Worm (Caenorhabditis elegans) whole organism, mixed stage, embryonic: ENCODE results near the gene E01G4.3.

Experiments
- M03D4.4 ChIP-seq: sonication (generic microtip); optimal IDR thresholded peaks from 2 replicates; lab custom pipeline; 2017; ENCODE audit warnings: mild to moderate bottlenecking, missing genetic modification characterization, missing compliant biosample characterization
- bed-3 ChIP-seq: fragments of 200-800 bp; sonication (Bioruptor generic); optimal IDR thresholded peaks from 3 replicates; lab custom pipeline; 2018; ENCODE audit warnings: mild to moderate bottlenecking, missing genetic modification characterization, moderate library complexity, missing compliant biosample characterization
- blmp-1 ChIP-seq: fragments of 150-350 bp; optimal IDR thresholded peaks from 2 replicates; lab custom pipeline; 2014; ENCODE audit warnings: missing biosample characterization, missing genetic modification characterization
- ceh-39 ChIP-seq: fragments of 150-350 bp; optimal IDR thresholded peaks from 2 replicates; lab custom pipeline; 2014; ENCODE audit warnings: missing biosample characterization, missing genetic modification characterization
- ceh-43 ChIP-seq: fragments of 200-800 bp; sonication (Bioruptor generic); optimal IDR thresholded peaks from 2 replicates; lab custom pipeline; 2018; ENCODE audit warnings: mild to moderate bottlenecking, missing genetic modification characterization, moderate library complexity, missing compliant biosample characterization
- ceh-83 ChIP-seq: fragments of 200-800 bp; sonication (Bioruptor generic); optimal IDR thresholded peaks from 2 replicates; lab custom pipeline; 2018; ENCODE audit warnings: mild to moderate bottlenecking, missing genetic modification characterization, missing compliant biosample characterization
- ces-1 ChIP-seq: fragments of 150-350 bp; optimal IDR thresholded peaks from 2 replicates; lab custom pipeline; 2014; ENCODE audit warnings: missing biosample characterization, missing genetic modification reagents, missing genetic modification characterization
- cnd-1 ChIP-seq: fragments of 200-800 bp; sonication (Bioruptor generic); optimal IDR thresholded peaks from 2 replicates; lab custom pipeline; 2018; ENCODE audit warnings: mild to moderate bottlenecking, missing genetic modification characterization, missing compliant biosample characterization
- drap-1 ChIP-seq: fragments of 200-800 bp; sonication (Bioruptor generic); optimal IDR thresholded peaks from 3 replicates; lab custom pipeline; 2018; ENCODE audit warnings: mild to moderate bottlenecking, missing genetic modification characterization, missing compliant biosample characterization
- elt-1 ChIP-seq: sonication (generic microtip); optimal IDR thresholded peaks from 2 replicates; lab custom pipeline; 2017; ENCODE audit warnings: missing genetic modification characterization, mild to moderate bottlenecking, missing compliant biosample characterization, antibody characterized with exemption, moderate library complexity, borderline replicate concordance; ENCODE audit not compliant: insufficient read depth
- elt-3 ChIP-seq: fragments of 150-350 bp; optimal IDR thresholded peaks from 2 replicates; lab custom pipeline; 2014; ENCODE audit warnings: missing biosample characterization, missing genetic modification characterization
- flh-1 ChIP-seq: fragments of 200-800 bp; sonication (Bioruptor generic); optimal IDR thresholded peaks from 2 replicates; lab custom pipeline; 2018; ENCODE audit warnings: mild to moderate bottlenecking, missing genetic modification characterization, moderate library complexity, missing compliant biosample characterization
- ham-2 ChIP-seq: fragments of 200-800 bp; sonication (Bioruptor generic); optimal IDR thresholded peaks from 2 replicates; lab custom pipeline; 2018; ENCODE audit warnings: mild to moderate bottlenecking, missing genetic modification characterization, missing compliant biosample characterization
- hlh-1 ChIP-seq: fragments of 150-350 bp; optimal IDR thresholded peaks from 2 replicates; lab custom pipeline; 2014; ENCODE audit warnings: missing biosample characterization, missing genetic modification reagents, missing genetic modification characterization
- lin-13 ChIP-seq: fragments of 150-350 bp; optimal IDR thresholded peaks from 2 replicates; lab custom pipeline; 2014; ENCODE audit warnings: missing biosample characterization, missing genetic modification characterization
- lin-32 ChIP-seq: fragments of 200-800 bp; sonication (Bioruptor generic); optimal IDR thresholded peaks from 2 replicates; lab custom pipeline; 2018; ENCODE audit warnings: mild to moderate bottlenecking, missing genetic modification characterization, missing compliant biosample characterization
- lsy-2 ChIP-seq: fragments of 150-350 bp; optimal IDR thresholded peaks from 2 replicates; lab custom pipeline; 2014; ENCODE audit warnings: missing biosample characterization, missing genetic modification characterization
- mab-5 ChIP-seq: fragments of 150-350 bp; optimal IDR thresholded peaks from 2 replicates; lab custom pipeline; 2014; ENCODE audit warnings: missing biosample characterization, missing genetic modification characterization
- mep-1 ChIP-seq: fragments of 150-350 bp; optimal IDR thresholded peaks from 2 replicates; lab custom pipeline; 2017; ENCODE audit warnings: missing biosample characterization, missing genetic modification reagents, missing genetic modification characterization, inconsistent platforms
- mls-2 ChIP-seq: sonication (generic microtip); optimal IDR thresholded peaks from 2 replicates; lab custom pipeline; 2016; ENCODE audit warnings: mild to moderate bottlenecking, missing genetic modification characterization, moderate library complexity, missing compliant biosample characterization
- nhr-12 ChIP-seq: fragments of 150-350 bp; optimal IDR thresholded peaks from 2 replicates; lab custom pipeline; 2014; ENCODE audit warnings: missing biosample characterization, missing genetic modification characterization
- nhr-2 ChIP-seq: fragments of 150-350 bp; optimal IDR thresholded peaks from 2 replicates; lab custom pipeline; 2014; ENCODE audit warnings: missing biosample characterization, missing genetic modification characterization
- nhr-237 ChIP-seq: fragments of 150-350 bp; optimal IDR thresholded peaks from 2 replicates; lab custom pipeline; 2014; ENCODE audit warnings: missing biosample characterization, missing genetic modification characterization
- nhr-28 ChIP-seq: fragments of 150-350 bp; optimal IDR thresholded peaks from 2 replicates; lab custom pipeline; 2014; ENCODE audit warnings: missing biosample characterization, missing genetic modification characterization
- nhr-76 ChIP-seq: sonication (generic microtip); optimal IDR thresholded peaks from 2 replicates; lab custom pipeline; 2017; ENCODE audit warnings: missing biosample characterization, missing genetic modification characterization
- pha-4 ChIP-seq: fragments of 150-350 bp; optimal IDR thresholded peaks from 2 replicates; lab custom pipeline; 2018; ENCODE audit warnings: missing biosample characterization, missing genetic modification reagents, missing genetic modification characterization
- sem-2 ChIP-seq: fragments of 200-800 bp; sonication (Bioruptor generic); optimal IDR thresholded peaks from 2 replicates; lab custom pipeline; 2018; ENCODE audit warnings: mild to moderate bottlenecking, missing genetic modification characterization, missing compliant biosample characterization
- snpc-4 ChIP-seq: fragments of 150-350 bp; optimal IDR thresholded peaks from 2 replicates; lab custom pipeline; 2014; ENCODE audit warnings: missing biosample characterization, missing genetic modification characterization
- sptf-1 ChIP-seq: sonication (generic microtip); optimal IDR thresholded peaks from 2 replicates; lab custom pipeline; 2017; ENCODE audit warnings: mild to moderate bottlenecking, missing genetic modification characterization, moderate library complexity, missing compliant biosample characterization
- tbx-8 ChIP-seq: fragments of 200-800 bp; sonication (Bioruptor generic); optimal IDR thresholded peaks from 2 replicates; lab custom pipeline; 2018; ENCODE audit warnings: mild to moderate bottlenecking, missing genetic modification characterization, moderate library complexity, missing compliant biosample characterization
- unc-120 ChIP-seq: sonication (generic microtip); optimal IDR thresholded peaks from 2 replicates; lab custom pipeline; 2017; ENCODE audit warnings: missing genetic modification characterization, missing compliant biosample characterization; ENCODE audit not compliant: poor library complexity, severe bottlenecking
- unc-39 ChIP-seq: fragments of 150-350 bp; optimal IDR thresholded peaks from 2 replicates; lab custom pipeline; 2014; ENCODE audit warnings: missing biosample characterization, missing genetic modification characterization
- unc-62 ChIP-seq: fragments of 150-350 bp; optimal IDR thresholded peaks from 2 replicates; lab custom pipeline; 2014; ENCODE audit warnings: missing biosample characterization, missing genetic modification reagents, missing genetic modification characterization
- zip-8 ChIP-seq: fragments of 150-350 bp; optimal IDR thresholded peaks from 2 replicates; lab custom pipeline; 2014; ENCODE audit warnings: missing biosample characterization, missing genetic modification characterization
- ztf-11 ChIP-seq: fragments of 150-350 bp; optimal IDR thresholded peaks from 2 replicates; lab custom pipeline; 2014; ENCODE audit warnings: missing biosample characterization, missing genetic modification characterization

Gene E01G4.3

DNA sequence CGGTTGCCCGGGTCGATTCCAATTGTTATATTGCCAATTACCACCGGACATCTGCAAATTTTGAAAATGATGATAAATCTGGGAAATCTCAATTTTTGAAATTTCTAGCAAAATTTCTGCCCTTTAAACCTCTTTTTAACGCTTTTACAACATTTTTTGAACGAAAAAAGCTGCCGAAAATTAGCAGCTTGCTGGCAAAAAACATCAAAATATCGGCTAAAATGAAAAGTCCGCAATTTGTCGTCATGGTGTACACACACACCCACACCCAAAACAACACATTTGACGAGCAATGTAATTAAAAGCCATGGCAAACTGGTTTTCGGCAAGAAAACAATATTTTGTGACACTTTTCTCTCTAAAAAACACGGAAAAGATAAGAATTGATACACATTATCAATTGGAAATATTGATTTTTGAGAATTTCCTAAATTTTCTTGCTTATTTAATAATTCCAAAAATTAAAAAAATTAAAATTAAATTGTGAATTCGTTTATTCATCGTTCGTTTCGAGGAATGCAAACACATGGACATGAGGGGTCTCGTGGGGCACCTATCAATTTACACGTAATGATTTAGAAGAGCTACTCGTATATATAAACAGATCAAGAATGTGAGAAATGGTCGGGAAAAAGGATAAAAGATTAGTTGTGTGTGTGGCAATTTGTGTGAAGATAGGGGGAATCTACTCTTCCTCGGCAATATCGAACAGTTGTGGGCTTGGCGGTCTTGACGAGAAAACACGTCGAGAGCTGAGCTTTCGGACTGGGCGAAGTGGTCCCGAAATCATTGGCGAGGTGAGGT is 8.6 kb downstream of the E01G4.3 start, which contains the start of gene pqn-27:
pqn-27 (minus strand) TSS at position 51 of the 804 bp plus-strand sequence.
- no peak for TF ChIP-seq cnd-1 (tag; lab: Kevin White, UChicago)
- peak; percentile 19 for TF ChIP-seq sptf-1 (tag; lab: Kevin White, UChicago)
- no peak for TF ChIP-seq M03D4.4
- TF ChIP-seq bed-3 (GFP tag; lab: Kevin White, UChicago), result no peak
- peak; percentile 59 for TF ChIP-seq lsy-2
- TF ChIP-seq mep-1 (tag; lab: Kevin White, UChicago), result peak; percentile 50
- peak; percentile 23 for TF ChIP-seq unc-62 (GFP tag; lab: Kevin White, UChicago)
- TF ChIP-seq ztf-11 (tag; lab: Kevin White, UChicago), result no peak
- TF ChIP-seq unc-120 (tag; lab: Kevin White, UChicago), result no peak
- TF ChIP-seq zip-8 (tag; lab: Kevin White, UChicago), result no peak
- no peak for TF ChIP-seq drap-1 (GFP tag; lab: Kevin White, UChicago)
- peak; percentile 87 for TF ChIP-seq ces-1
- TF ChIP-seq lin-32 (GFP tag; lab: Kevin White, UChicago), result no peak
- TF ChIP-seq mab-5 (tag; lab: Kevin White, UChicago), result peak; percentile 44
- TF ChIP-seq nhr-28, result no peak
- no peak for TF ChIP-seq ceh-83 (GFP tag; lab: Kevin White, UChicago)
- TF ChIP-seq mls-2 (tag; lab: Kevin White, UChicago), result no peak
- peak; percentile 18 for TF ChIP-seq hlh-1 (tag; lab: Kevin White, UChicago)
- TF ChIP-seq elt-3 (tag; lab: Kevin White, UChicago), result no peak
- TF ChIP-seq snpc-4 (tag; lab: Kevin White, UChicago), result no peak
- TF ChIP-seq nhr-2 (tag; lab: Kevin White, UChicago), result no peak
- no peak for TF ChIP-seq sem-2 (GFP tag; lab: Kevin White, UChicago)
- no peak for TF ChIP-seq nhr-76 (tag; lab: Kevin White, UChicago)
- TF ChIP-seq blmp-1 (tag; lab: Kevin White, UChicago), result no peak
- peak; percentile 19 for TF ChIP-seq nhr-237
- no peak for TF ChIP-seq ceh-43 (GFP tag; lab: Kevin White, UChicago)
- no peak for TF ChIP-seq unc-39
- peak; percentile 26 for TF ChIP-seq pha-4 (tag; lab: Kevin White, UChicago)
- no peak for TF ChIP-seq ceh-39 (tag; lab: Kevin White, UChicago)
- TF ChIP-seq flh-1, result no peak
- TF ChIP-seq ham-2, result peak; percentile 46
- no peak for TF ChIP-seq elt-1 (tag; lab: Kevin White, UChicago)
- TF ChIP-seq lin-13 (tag; lab: Kevin White, UChicago), result no peak
- TF ChIP-seq tbx-8 (GFP tag; lab: Kevin White, UChicago), result no peak
- TF ChIP-seq nhr-12, result no peak

DNA sequence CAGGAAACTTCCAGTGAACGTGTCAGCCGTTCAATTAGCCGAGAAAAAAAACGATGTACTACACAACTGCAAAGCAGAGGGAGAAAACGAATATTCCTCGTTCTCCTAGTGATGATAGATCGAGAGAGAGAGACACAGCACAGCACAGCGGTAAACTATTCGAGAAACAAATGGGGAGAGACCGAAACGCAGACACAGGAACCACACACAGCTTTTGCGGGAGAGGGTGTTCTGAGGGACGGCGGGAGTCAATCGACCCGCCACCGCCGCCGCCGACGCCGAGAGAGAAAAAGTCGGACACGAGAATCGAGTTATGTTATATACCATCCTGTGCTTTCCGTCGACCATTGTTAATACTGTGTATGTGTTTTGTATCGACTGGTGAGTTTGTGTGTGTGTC is 12.8 kb downstream of the E01G4.3 start:
- no peak for TF ChIP-seq snpc-4 (tag; lab: Kevin White, UChicago)
- TF ChIP-seq bed-3 (GFP tag; lab: Kevin White, UChicago), result no peak
- TF ChIP-seq ceh-83 (GFP tag; lab: Kevin White, UChicago), result no peak
- peak; percentile 18 for TF ChIP-seq cnd-1 (tag; lab: Kevin White, UChicago)
- no peak for TF ChIP-seq nhr-12
- TF ChIP-seq nhr-237, result no peak
- peak; percentile 49 for TF ChIP-seq unc-62 (GFP tag; lab: Kevin White, UChicago)
- no peak for TF ChIP-seq ceh-43 (GFP tag; lab: Kevin White, UChicago)
- TF ChIP-seq sptf-1 (tag; lab: Kevin White, UChicago), result no peak
- peak; percentile 28 for TF ChIP-seq hlh-1 (tag; lab: Kevin White, UChicago)
- no peak for TF ChIP-seq lin-32 (GFP tag; lab: Kevin White, UChicago)
- no peak for TF ChIP-seq elt-1 (tag; lab: Kevin White, UChicago)
- TF ChIP-seq mls-2 (tag; lab: Kevin White, UChicago), result no peak
- TF ChIP-seq pha-4 (tag; lab: Kevin White, UChicago), result peak; percentile 41
- peak; percentile 32 for TF ChIP-seq unc-120 (tag; lab: Kevin White, UChicago)
- no peak for TF ChIP-seq blmp-1 (tag; lab: Kevin White, UChicago)
- no peak for TF ChIP-seq M03D4.4
